Worm (Caenorhabditis elegans): ENCODE data around the gene H05C05.4.

Gene H05C05.4

DNA sequence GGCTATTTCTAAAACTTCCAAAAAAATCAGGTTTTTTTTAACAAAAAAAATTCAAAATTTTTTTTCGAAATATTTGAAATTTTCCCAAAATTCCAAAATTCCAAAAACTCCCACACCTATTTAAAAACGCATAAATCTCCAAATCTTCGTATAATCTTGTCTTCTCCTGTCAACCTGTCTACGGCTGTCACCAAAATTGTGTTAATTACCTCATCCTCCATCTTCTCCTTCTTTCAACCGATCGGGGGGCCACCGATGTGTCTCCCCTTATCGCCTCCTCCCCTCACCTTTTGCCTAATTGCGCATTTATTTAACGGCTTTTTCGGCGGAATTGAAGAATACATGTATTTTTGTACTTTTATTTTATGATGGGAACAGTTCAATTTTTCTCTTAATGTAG, 37.1 kb downstream of the H05C05.4 start:
- no peak for TF ChIP-seq him-1 (tag; optimal IDR thresholded peaks at IDR 0.05)

DNA sequence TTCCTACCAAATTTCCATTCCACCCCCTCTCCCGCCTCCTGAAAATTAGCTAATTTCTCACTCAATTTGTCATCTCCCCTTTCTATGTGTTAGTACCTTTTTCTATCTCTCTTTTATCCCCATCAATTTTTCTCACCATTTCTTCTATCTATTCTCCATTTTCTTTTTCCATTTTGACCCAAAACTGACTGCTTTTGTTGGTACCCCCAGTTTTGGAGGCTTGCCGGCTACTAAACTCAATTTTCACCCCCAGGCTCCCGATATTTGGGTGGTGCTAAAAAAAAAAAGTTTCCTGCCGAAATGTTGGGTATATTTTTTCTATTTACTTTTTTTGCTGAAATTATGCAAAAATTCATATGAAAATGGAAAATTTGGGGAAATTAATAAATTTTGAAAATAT, 38.2 kb downstream of the H05C05.4 start:
- TF ChIP-seq W03F9.2 (tag; optimal IDR thresholded peaks at IDR 0.05) (no peak), him-1 (tag; optimal IDR thresholded peaks at IDR 0.05) (no peak), dao-5 (tag; optimal IDR thresholded peaks at IDR 0.05) (no peak)

DNA sequence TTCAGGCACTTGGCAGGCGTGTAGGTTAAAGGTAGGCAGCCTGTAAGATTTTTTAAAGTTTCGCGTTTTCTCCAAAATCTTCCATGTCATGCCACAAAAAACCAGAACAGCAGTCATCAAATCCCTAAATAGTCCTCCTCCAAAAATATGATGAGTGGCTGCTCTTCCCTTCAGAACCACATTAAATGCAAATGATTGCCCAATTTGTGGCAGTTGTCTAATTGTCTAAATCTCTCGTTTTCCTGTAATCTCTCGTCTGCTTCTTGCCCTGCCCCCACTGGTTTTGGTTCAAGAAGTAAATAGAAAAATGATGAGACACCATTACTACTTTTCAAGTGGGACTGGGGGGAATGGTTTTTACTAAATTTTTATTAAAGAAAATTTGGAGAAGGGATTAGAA, 41.8 kb downstream of the H05C05.4 start:
- TF ChIP-seq W03F9.2 (tag; optimal IDR thresholded peaks at IDR 0.05) (no peak), him-1 (tag; optimal IDR thresholded peaks at IDR 0.05) (no peak), dao-5 (tag; optimal IDR thresholded peaks at IDR 0.05) (no peak)

DNA sequence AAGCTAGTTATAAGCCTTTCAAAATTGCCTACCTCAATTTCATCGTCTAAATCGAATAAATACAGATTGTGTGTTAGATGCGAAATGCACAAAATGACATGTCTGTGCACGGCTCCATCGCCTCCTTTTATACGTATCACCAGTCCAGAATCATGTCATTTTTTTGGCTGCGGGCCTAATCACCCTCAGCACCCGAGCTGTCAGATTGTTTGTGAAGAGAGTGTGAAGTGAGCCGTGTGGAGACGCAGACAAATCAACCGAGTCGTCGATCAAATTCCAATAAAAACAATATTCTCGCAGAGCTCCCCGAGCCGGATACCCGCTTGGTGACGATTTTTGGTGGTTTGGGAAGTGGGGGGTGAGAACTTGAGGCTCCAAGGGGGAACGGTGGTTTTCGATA, 44.9 kb downstream of the H05C05.4 start, which contains the start of gene idpa-1:
idpa-1 (minus strand) TSS at position 101 of the 400 bp plus-strand sequence.
- TF ChIP-seq W03F9.2 (tag; optimal IDR thresholded peaks at IDR 0.05) (no peak), dao-5 (tag; optimal IDR thresholded peaks at IDR 0.05) (no peak), him-1 (tag; optimal IDR thresholded peaks at IDR 0.05) (no peak)

DNA sequence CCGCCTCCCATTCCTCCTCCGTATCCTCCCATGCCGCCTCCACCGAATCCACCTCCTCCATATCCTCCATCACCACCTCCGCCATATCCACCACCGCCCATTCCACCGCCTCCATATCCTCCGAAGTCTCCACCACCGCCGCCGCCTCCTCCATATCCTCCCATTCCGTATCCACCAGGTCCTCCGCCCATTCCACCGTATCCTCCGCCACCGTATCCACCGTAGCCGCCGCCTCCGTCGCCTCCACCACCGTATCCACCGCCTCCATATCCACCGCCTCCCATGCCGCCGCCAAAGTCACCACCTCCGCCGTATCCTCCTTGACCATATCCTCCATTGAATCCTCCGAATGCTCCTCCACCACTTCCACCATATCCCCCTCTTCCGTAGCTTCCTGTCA, 46.3 kb downstream of the H05C05.4 start:
- TF ChIP-seq W03F9.2 (tag; optimal IDR thresholded peaks at IDR 0.05) (no peak), him-1 (tag; optimal IDR thresholded peaks at IDR 0.05) (no peak), dao-5 (tag; optimal IDR thresholded peaks at IDR 0.05) (no peak)

Data from whole organism, L4/young adult.